Fruit fly (Drosophila melanogaster) whole organism, adult: ENCODE data around the gene CG31174.

Experiments
- CG7045 ChIP-seq: fragments of 200-800 bp; sonication (Bioruptor generic); optimal IDR thresholded peaks from 2 replicates; lab custom pipeline; 2017; ENCODE audit warnings: missing biosample characterization, mild to moderate bottlenecking, missing genetic modification characterization
- ovo ChIP-seq: fragments of 200-800 bp; sonication (Bioruptor generic); optimal IDR thresholded peaks from 2 replicates; lab custom pipeline; 2016; ENCODE audit warnings: missing biosample characterization, missing genetic modification characterization

- TF ChIP-seq CG7045 (GFP tag; lab: Kevin White, UChicago) = no peak
- no peak for TF ChIP-seq ovo (GFP tag; lab: Kevin White, UChicago)
Observed at dm6 chr3R:21864484-21864883, 4.8 kb downstream of the CG31174 start.
